Fruit fly (Drosophila melanogaster) whole organism, embryonic: ENCODE results near the gene CG15336.

Experiments
- ATbp ChIP-seq: fragments of 200-800 bp; sonication (Bioruptor generic); optimal IDR thresholded peaks from 2 replicates; lab custom pipeline; 2017; ENCODE audit warnings: missing biosample characterization, mild to moderate bottlenecking, missing genetic modification characterization, missing genetic modification reagents
- B-H2 ChIP-seq: fragments of 200-800 bp; sonication (Bioruptor generic); optimal IDR thresholded peaks from 2 replicates; lab custom pipeline; 2018; ENCODE audit warnings: missing biosample characterization, mild to moderate bottlenecking, missing genetic modification characterization
- CG1024 ChIP-seq: fragments of 200-800 bp; sonication (Bioruptor generic); IDR thresholded peaks from 2 replicates; pipeline ENCODE4 v1.3.6; 2022; ENCODE audit warnings: missing biosample characterization, missing genetic modification characterization
- CG10366 ChIP-seq: fragments of 200-800 bp; sonication (Bioruptor generic); IDR thresholded peaks from 2 replicates; pipeline ENCODE4 v1.3.6; 2022; ENCODE audit warnings: missing biosample characterization, missing genetic modification characterization
- CG11085 ChIP-seq: fragments of 200-800 bp; sonication (Bioruptor generic); IDR thresholded peaks from 2 replicates; pipeline ENCODE4 v1.3.6; 2022; ENCODE audit warnings: missing biosample characterization, missing genetic modification characterization
- CG12071 ChIP-seq: fragments of 200-800 bp; sonication (Bioruptor generic); optimal IDR thresholded peaks from 3 replicates; lab custom pipeline; 2018; ENCODE audit warnings: missing biosample characterization, mild to moderate bottlenecking, missing genetic modification characterization
- CG13424 ChIP-seq: fragments of 200-800 bp; sonication (Bioruptor generic); optimal IDR thresholded peaks from 2 replicates; lab custom pipeline; 2019; ENCODE audit warnings: missing biosample characterization, mild to moderate bottlenecking, missing genetic modification characterization, moderate library complexity
- CG13624 ChIP-seq: fragments of 200-800 bp; sonication (Bioruptor generic); optimal IDR thresholded peaks from 2 replicates; lab custom pipeline; 2016; ENCODE audit warnings: missing biosample characterization, missing genetic modification characterization
- CG13775 ChIP-seq: fragments of 200-800 bp; sonication (Bioruptor generic); optimal IDR thresholded peaks from 3 replicates; lab custom pipeline; 2017; ENCODE audit warnings: missing biosample characterization, mild to moderate bottlenecking, missing genetic modification characterization
- CG14050 ChIP-seq: fragments of 200-800 bp; sonication (Bioruptor generic); IDR thresholded peaks from 3 replicates; pipeline ENCODE4 v1.3.6; 2022; ENCODE audit warnings: missing biosample characterization, missing genetic modification characterization
- CG1603 ChIP-seq: fragments of 200-800 bp; sonication (Bioruptor generic); optimal IDR thresholded peaks from 2 replicates; lab custom pipeline; 2019; ENCODE audit warnings: missing biosample characterization, mild to moderate bottlenecking, missing genetic modification characterization, moderate library complexity
- CG17328 ChIP-seq: fragments of 200-800 bp; sonication (Bioruptor generic); IDR thresholded peaks from 2 replicates; pipeline ENCODE4 v1.3.6; 2022; ENCODE audit warnings: missing biosample characterization, missing genetic modification characterization
- CG17361 ChIP-seq: fragments of 200-800 bp; sonication (Bioruptor generic); IDR thresholded peaks from 3 replicates; pipeline ENCODE4 v1.3.6; 2022; ENCODE audit warnings: missing biosample characterization, missing genetic modification characterization
- CG18764 ChIP-seq: fragments of 200-800 bp; sonication (Bioruptor generic); optimal IDR thresholded peaks from 3 replicates; lab custom pipeline; 2016; ENCODE audit warnings: missing biosample characterization, missing genetic modification characterization
- CG2678 ChIP-seq: fragments of 200-800 bp; sonication (Bioruptor generic); optimal IDR thresholded peaks from 3 replicates; lab custom pipeline; 2019; ENCODE audit warnings: missing biosample characterization, mild to moderate bottlenecking, missing genetic modification characterization, moderate library complexity
- CG2889 ChIP-seq: fragments of 200-800 bp; sonication (Bioruptor generic); IDR thresholded peaks from 3 replicates; pipeline ENCODE4 v1.3.6; 2022; ENCODE audit warnings: missing biosample characterization, missing genetic modification characterization
- CG32772 ChIP-seq: fragments of 200-800 bp; sonication (Bioruptor generic); IDR thresholded peaks from 2 replicates; pipeline ENCODE4 v1.3.6; 2022; ENCODE audit warnings: missing biosample characterization, missing genetic modification characterization
- CG4360 ChIP-seq: fragments of 200-800 bp; sonication (Bioruptor generic); IDR thresholded peaks from 2 replicates; pipeline ENCODE4 v1.3.6; 2022; ENCODE audit warnings: missing biosample characterization, missing genetic modification characterization
- CG6854 ChIP-seq: fragments of 200-800 bp; sonication (Bioruptor generic); optimal IDR thresholded peaks from 3 replicates; lab custom pipeline; 2017; ENCODE audit warnings: missing biosample characterization, mild to moderate bottlenecking, missing genetic modification characterization
- CG7745 ChIP-seq: fragments of 200-800 bp; sonication (Bioruptor generic); optimal IDR thresholded peaks from 2 replicates; lab custom pipeline; 2018; ENCODE audit warnings: missing biosample characterization, mild to moderate bottlenecking, missing genetic modification characterization, moderate library complexity
- CG7987 ChIP-seq: fragments of 200-800 bp; sonication (Bioruptor generic); optimal IDR thresholded peaks from 2 replicates; lab custom pipeline; 2018; ENCODE audit warnings: missing biosample characterization, mild to moderate bottlenecking, missing genetic modification characterization, moderate library complexity
- Drgx ChIP-seq: fragments of 200-800 bp; sonication (Bioruptor generic); IDR thresholded peaks from 2 replicates; pipeline ENCODE4 v1.3.6; 2022; ENCODE audit warnings: missing biosample characterization, missing genetic modification characterization
- Elba2 ChIP-seq: fragments of 200-800 bp; sonication (Bioruptor generic); optimal IDR thresholded peaks from 3 replicates; lab custom pipeline; 2016; ENCODE audit warnings: missing biosample characterization, missing genetic modification characterization
- Gsc ChIP-seq: fragments of 200-800 bp; sonication (Bioruptor generic); IDR thresholded peaks from 2 replicates; pipeline ENCODE4 v1.3.6; 2022; ENCODE audit warnings: missing biosample characterization, missing genetic modification characterization
- HLH3B ChIP-seq: fragments of 200-800 bp; sonication (Bioruptor generic); IDR thresholded peaks from 2 replicates; pipeline ENCODE4 v1.3.6; 2022; ENCODE audit warnings: missing biosample characterization, missing genetic modification characterization
- Hey ChIP-seq: fragments of 200-800 bp; sonication (Bioruptor generic); optimal IDR thresholded peaks from 3 replicates; lab custom pipeline; 2018; ENCODE audit warnings: missing biosample characterization, mild to moderate bottlenecking, missing genetic modification characterization
- Hmr ChIP-seq: fragments of 200-800 bp; sonication (Bioruptor generic); optimal IDR thresholded peaks from 3 replicates; lab custom pipeline; 2017; ENCODE audit warnings: mild to moderate bottlenecking, missing biosample characterization, missing genetic modification reagents, missing genetic modification characterization
- Hr39 ChIP-seq: fragments of >200 bp; optimal IDR thresholded peaks from 2 replicates; lab custom pipeline; 2017
- MBD-R2 ChIP-seq: fragments of 200-800 bp; sonication (Bioruptor generic); IDR thresholded peaks from 2 replicates; pipeline ENCODE4 v1.3.6; 2022; ENCODE audit warnings: missing biosample characterization, missing genetic modification characterization
- Max ChIP-seq: fragments of 200-800 bp; sonication (Bioruptor generic); optimal IDR thresholded peaks from 2 replicates; lab custom pipeline; 2016; ENCODE audit warnings: missing biosample characterization, mild to moderate bottlenecking, missing genetic modification characterization
- Nf-YA ChIP-seq: fragments of 200-800 bp; sonication (Bioruptor generic); IDR thresholded peaks from 2 replicates; pipeline ENCODE4 v1.3.6; 2022; ENCODE audit warnings: missing biosample characterization, missing genetic modification characterization
- Pdp1 ChIP-seq, 2 experiments: fragments of 200-800 bp; sonication (Bioruptor generic); optimal IDR thresholded peaks; 3 replicates each; lab custom pipeline; 2016; ENCODE audit warnings: missing biosample characterization in 2 of 2, missing genetic modification characterization in 2 of 2, mild to moderate bottlenecking in 1 of 2, moderate library complexity in 1 of 2
- Ssrp ChIP-seq: fragments of 200-800 bp; sonication (Bioruptor generic); optimal IDR thresholded peaks from 2 replicates; lab custom pipeline; 2018; ENCODE audit warnings: missing biosample characterization, mild to moderate bottlenecking, missing genetic modification characterization, moderate library complexity
- ap ChIP-seq: fragments of 200-800 bp; sonication (Bioruptor generic); IDR thresholded peaks from 2 replicates; pipeline ENCODE4 v1.3.6; 2022; ENCODE audit warnings: missing biosample characterization, missing genetic modification characterization
- danr ChIP-seq: fragments of 200-800 bp; sonication (Bioruptor generic); IDR thresholded peaks from 2 replicates; pipeline ENCODE4 v1.3.6; 2022; ENCODE audit warnings: missing biosample characterization, missing genetic modification characterization
- dysf ChIP-seq: fragments of 200-800 bp; sonication (Bioruptor generic); IDR thresholded peaks from 3 replicates; pipeline ENCODE4 v1.3.6; 2022; ENCODE audit warnings: missing biosample characterization, missing genetic modification characterization
- gsb-n ChIP-seq: fragments of 200-800 bp; sonication (Bioruptor generic); optimal IDR thresholded peaks from 3 replicates; lab custom pipeline; 2018; ENCODE audit warnings: missing biosample characterization, mild to moderate bottlenecking, missing genetic modification characterization
- kah ChIP-seq: fragments of 200-800 bp; sonication (Bioruptor generic); optimal IDR thresholded peaks from 2 replicates; lab custom pipeline; 2018; ENCODE audit warnings: missing biosample characterization, mild to moderate bottlenecking, missing genetic modification characterization
- ken ChIP-seq: fragments of 200-800 bp; sonication (Bioruptor generic); IDR thresholded peaks from 3 replicates; pipeline ENCODE4 v1.3.6; 2022; ENCODE audit warnings: missing biosample characterization, missing genetic modification characterization
- nerfin-2 ChIP-seq: fragments of 200-800 bp; sonication (Bioruptor generic); IDR thresholded peaks from 2 replicates; pipeline ENCODE4 v1.3.6; 2022; ENCODE audit warnings: missing biosample characterization, missing genetic modification characterization; ENCODE audit not compliant: partially characterized antibody
- org-1 ChIP-seq: fragments of 200-800 bp; sonication (Bioruptor generic); optimal IDR thresholded peaks from 2 replicates; lab custom pipeline; 2017; ENCODE audit warnings: missing biosample characterization, missing genetic modification characterization
- prd ChIP-seq, 3 experiments: fragments of >200 bp in 2 of 3; fragments of 200-800 bp in 1 of 3; sonication (Bioruptor generic) in 1 of 3; optimal IDR thresholded peaks in 2 of 3; IDR thresholded peaks in 1 of 3; 2 replicates in 2 of 3; 3 replicates in 1 of 3; pipeline versions ENCODE4 v1.3.6 to Lab custom; 2017 to 2022; ENCODE audit warnings: missing biosample characterization in 1 of 3, missing genetic modification characterization in 1 of 3
- pros ChIP-seq: fragments of 200-800 bp; sonication (Bioruptor generic); optimal IDR thresholded peaks from 3 replicates; lab custom pipeline; 2019; ENCODE audit warnings: missing biosample characterization, mild to moderate bottlenecking, missing genetic modification characterization, moderate library complexity
- sens ChIP-seq: fragments of 200-800 bp; sonication (Bioruptor generic); peaks from one replicate; lab custom pipeline; 2016; ENCODE audit warnings: missing biosample characterization, missing genetic modification characterization
- tgo ChIP-seq: fragments of 200-800 bp; sonication (Bioruptor generic); IDR thresholded peaks from 3 replicates; pipeline ENCODE4 v1.3.6; 2022; ENCODE audit warnings: missing biosample characterization, missing genetic modification characterization
- trem ChIP-seq: fragments of 200-800 bp; optimal IDR thresholded peaks from 3 replicates; lab custom pipeline; 2019; ENCODE audit warnings: missing biosample characterization, mild to moderate bottlenecking, missing genetic modification characterization, moderate library complexity
- trh ChIP-seq: fragments of 200-800 bp; sonication (Bioruptor generic); optimal IDR thresholded peaks from 2 replicates; lab custom pipeline; 2016; ENCODE audit warnings: missing biosample characterization, missing genetic modification characterization
- unc-4 ChIP-seq: fragments of 200-800 bp; sonication (Bioruptor generic); IDR thresholded peaks from 2 replicates; pipeline ENCODE4 v1.3.6; 2022; ENCODE audit warnings: missing biosample characterization, missing genetic modification characterization; ENCODE audit not compliant: partially characterized antibody
- vvl ChIP-seq: fragments of 200-800 bp; sonication (Bioruptor generic); IDR thresholded peaks from 2 replicates; pipeline ENCODE4 v1.3.6; 2022; ENCODE audit warnings: missing biosample characterization, missing genetic modification characterization
- zf30C ChIP-seq: fragments of 200-800 bp; sonication (Bioruptor generic); optimal IDR thresholded peaks from 3 replicates; lab custom pipeline; 2018; ENCODE audit warnings: missing biosample characterization, mild to moderate bottlenecking, missing genetic modification characterization

Gene CG15336

DNA sequence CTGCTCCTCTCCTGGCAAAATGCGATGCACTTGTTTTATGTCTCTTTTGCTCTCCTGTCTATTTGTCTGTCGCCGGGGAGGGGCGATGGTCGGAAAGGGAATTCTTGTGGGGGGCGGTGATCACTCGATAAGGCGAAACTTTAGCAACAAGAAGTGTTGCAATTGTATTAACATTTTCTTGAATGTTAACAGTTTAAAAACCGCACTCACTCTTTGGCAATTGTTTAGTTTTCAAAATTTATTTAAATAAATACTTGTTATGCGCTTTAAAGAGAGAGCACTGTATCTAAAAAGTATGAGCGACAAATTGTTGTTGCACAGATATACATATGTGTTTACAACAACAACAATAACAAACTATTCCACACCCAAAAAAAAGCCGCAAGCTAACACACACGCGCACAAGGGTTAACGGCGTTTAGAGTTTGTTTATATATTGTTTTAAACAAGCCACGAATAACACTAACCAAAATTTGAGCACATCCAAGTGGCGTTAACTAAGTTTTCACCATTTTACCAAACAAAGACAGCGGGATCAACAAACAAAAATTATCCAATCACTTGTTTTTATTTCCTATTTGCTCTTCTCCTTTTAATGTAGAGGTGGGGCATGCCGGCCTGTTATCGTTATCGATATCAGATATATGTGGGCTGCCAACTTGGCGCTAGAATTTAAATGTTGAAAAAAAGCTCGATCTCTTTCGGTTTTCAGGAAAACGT is 46.1 kb upstream of the CG15336 start, which contains the start of gene CG2258 (continued):
- TF ChIP-seq CG13624, result peak; percentile 65
- TF ChIP-seq CG4360 (GFP tag; lab: Robert Waterston, UW), result peak; percentile 71
- TF ChIP-seq tgo, result peak; percentile 81
- TF ChIP-seq trh (GFP tag; lab: Kevin White, UChicago), result peak; percentile 9
- TF ChIP-seq org-1 (GFP tag; lab: Kevin White, UChicago), result peak; percentile 47
- peak; percentile 91 for TF ChIP-seq CG13424 (tag; lab: Kevin White, UChicago)
- peak; percentile 91 for TF ChIP-seq CG1603 (tag; lab: Kevin White, UChicago)
- TF ChIP-seq CG12071, result peak; percentile 86
- no peak for TF ChIP-seq Elba2
- peak; percentile 58 for TF ChIP-seq CG18764 (GFP tag; lab: Kevin White, UChicago)
- TF ChIP-seq zf30C (GFP tag; lab: Kevin White, UChicago), result no peak
- TF ChIP-seq pros (GFP tag; lab: Kevin White, UChicago), result no peak
- TF ChIP-seq ATbp (GFP tag; lab: Kevin White, UChicago), result peak; percentile 92
- TF ChIP-seq CG17328, result peak; percentile 86
- TF ChIP-seq danr (GFP tag; lab: Robert Waterston, UW), result peak; percentile 83
- TF ChIP-seq gsb-n (tag; lab: Kevin White, UChicago), result peak; percentile 76
- peak; percentile 66; the same call in 2 of the 3 replicates for TF ChIP-seq CG2889 (GFP tag; lab: Robert Waterston, UW)
- peak; percentile 33 to 35 for TF ChIP-seq Pdp1 (GFP tag; optimal IDR thresholded peaks at IDR 0.05; lab: Kevin White, UChicago)
- TF ChIP-seq trem (tag; lab: Kevin White, UChicago), result peak; percentile 96
- TF ChIP-seq HLH3B (GFP tag; lab: Robert Waterston, UW), result peak; percentile 92
- no peak for TF ChIP-seq CG7745 (tag; lab: Kevin White, UChicago)
- peak; percentile 74 for TF ChIP-seq CG14050
- TF ChIP-seq CG6854, result peak; percentile 64
- peak; percentile 36; the same call in 1 of the 2 replicates for TF ChIP-seq unc-4 (GFP tag; lab: Robert Waterston, UW)
- no peak for TF ChIP-seq prd (optimal IDR thresholded peaks at IDR 0.05; lab: Kevin White, UChicago)
- peak; percentile 86 for TF ChIP-seq prd (GFP tag; IDR thresholded peaks at IDR 0.05; lab: Robert Waterston, UW)
- peak; percentile 82 for TF ChIP-seq CG10366 (GFP tag; lab: Robert Waterston, UW)
- TF ChIP-seq dysf (GFP tag; lab: Robert Waterston, UW), result peak; percentile 93
- peak; percentile 53 for TF ChIP-seq CG13775
- TF ChIP-seq CG2678, result peak; percentile 85
- peak; percentile 95 for TF ChIP-seq vvl (GFP tag; lab: Robert Waterston, UW)
- TF ChIP-seq CG32772 (GFP tag; lab: Robert Waterston, UW), result peak; percentile 89
- peak; percentile 91 for TF ChIP-seq sens
- peak; percentile 48 for TF ChIP-seq Hey (tag; lab: Kevin White, UChicago)
- TF ChIP-seq CG1024 (GFP tag; lab: Robert Waterston, UW), result peak; percentile 76
- TF ChIP-seq Hr39 (lab: Kevin White, UChicago), result no peak
- peak; percentile 80 for TF ChIP-seq ap
- peak; percentile 20 for TF ChIP-seq Ssrp
- TF ChIP-seq Nf-YA (GFP tag; lab: Robert Waterston, UW), result peak; percentile 66
- TF ChIP-seq Drgx, result peak; percentile 96
- peak; percentile 68; the same call in 1 of the 2 replicates for TF ChIP-seq MBD-R2 (GFP tag; lab: Robert Waterston, UW)
- peak; percentile 54 for TF ChIP-seq B-H2 (GFP tag; lab: Kevin White, UChicago)
- peak; percentile 61 for TF ChIP-seq Gsc (GFP tag; lab: Robert Waterston, UW)
- TF ChIP-seq CG17361, result peak; percentile 84
- peak; percentile 46 for TF ChIP-seq CG7987 (GFP tag; lab: Kevin White, UChicago)
- TF ChIP-seq Hmr (GFP tag; lab: Kevin White, UChicago), result peak; percentile 85
- peak; percentile 43 for TF ChIP-seq Max
- TF ChIP-seq kah, result peak; percentile 60
- TF ChIP-seq CG11085, result peak; percentile 44; the same call in 1 of the 2 replicates
- no peak for TF ChIP-seq nerfin-2
- TF ChIP-seq ken, result peak; percentile 87
